Fruit fly (Drosophila melanogaster): ENCODE data around the gene betaTub85D.

Gene betaTub85D

dm6 chr3R:9422338-9422737 is 12.3 kb upstream of the betaTub85D start:
- TF ChIP-seq tup (GFP tag; optimal IDR thresholded peaks at IDR 0.05) (no peak), hkb (optimal IDR thresholded peaks at IDR 0.05) (no peak), hkb (GFP tag; IDR thresholded peaks at IDR 0.05) (no peak), psq (GFP tag; optimal IDR thresholded peaks at IDR 0.05) (no peak), D19B (GFP tag; optimal IDR thresholded peaks at IDR 0.05) (no peak), pb (GFP tag; optimal IDR thresholded peaks at IDR 0.05) (no peak), Pdp1 (GFP tag; optimal IDR thresholded peaks at IDR 0.05) (peak in 1 of 2 experiments; percentile 64), CG4730 (GFP tag; IDR thresholded peaks at IDR 0.05) (no peak)

dm6 chr3R:9420439-9421234 is 10.6 kb upstream of the betaTub85D start:
- 0 out of 3 replicates have a peak, but pooled peaks have one; percentile 23 for TF ChIP-seq CG2199 (GFP tag; IDR thresholded peaks at IDR 0.05)
- no peak for TF ChIP-seq Deaf1 (tag; optimal IDR thresholded peaks at IDR 0.05)
- no peak for TF ChIP-seq ash1 (GFP tag; optimal IDR thresholded peaks at IDR 0.05)
- no peak for TF ChIP-seq CG6791 (GFP tag; IDR thresholded peaks at IDR 0.05; ENCODE audit: partially characterized antibody)
- TF ChIP-seq org-1 (GFP tag; optimal IDR thresholded peaks at IDR 0.05): no peak
- TF ChIP-seq CG7556 (GFP tag; optimal IDR thresholded peaks at IDR 0.05): no peak
- TF ChIP-seq CG4360 (GFP tag; IDR thresholded peaks at IDR 0.05): no peak
- TF ChIP-seq CG12071 (GFP tag; optimal IDR thresholded peaks at IDR 0.05): no peak
- TF ChIP-seq dpn (GFP tag; optimal IDR thresholded peaks at IDR 0.05): peak; percentile 6 to 22
- no peak for TF ChIP-seq CG18262 (tag; optimal IDR thresholded peaks at IDR 0.05)
- TF ChIP-seq da (GFP tag; optimal IDR thresholded peaks at IDR 0.05): no peak
- no peak for TF ChIP-seq emc (GFP tag; optimal IDR thresholded peaks at IDR 0.05)
- no peak for TF ChIP-seq oc (tag; optimal IDR thresholded peaks at IDR 0.05)
- no peak for TF ChIP-seq Sin3A (optimal IDR thresholded peaks at IDR 0.05)
- no peak for TF ChIP-seq Jarid2 (GFP tag; optimal IDR thresholded peaks at IDR 0.05)
- no peak for TF ChIP-seq CG11560 (tag; IDR thresholded peaks at IDR 0.05)
- TF ChIP-seq nerfin-2 (GFP tag; IDR thresholded peaks at IDR 0.05; ENCODE audit: partially characterized antibody): no peak
- TF ChIP-seq Mad (GFP tag; optimal IDR thresholded peaks at IDR 0.05): no peak
- TF ChIP-seq CG11723 (GFP tag; optimal IDR thresholded peaks at IDR 0.05): no peak
- TF ChIP-seq Dbx (GFP tag; IDR thresholded peaks at IDR 0.05): 0 out of 3 replicates have a peak, but pooled peaks have one; percentile 5
- TF ChIP-seq ase (GFP tag; IDR thresholded peaks at IDR 0.05): no peak
- TF ChIP-seq sd (tag; optimal IDR thresholded peaks at IDR 0.05): no peak
- no peak for TF ChIP-seq p53 (GFP tag; optimal IDR thresholded peaks at IDR 0.05)
- peak; percentile 8; the same call in 1 of the 2 replicates for TF ChIP-seq slbo (GFP tag; IDR thresholded peaks at IDR 0.05)
- peak; percentile 49 for TF ChIP-seq dmrt99B (tag; optimal IDR thresholded peaks at IDR 0.05)
- no peak for TF ChIP-seq Sry-δ (GFP tag; optimal IDR thresholded peaks at IDR 0.05)
- TF ChIP-seq pzg (GFP tag; optimal IDR thresholded peaks at IDR 0.05): no peak
- TF ChIP-seq kay (GFP tag; optimal IDR thresholded peaks at IDR 0.05): no peak
- TF ChIP-seq Hmx (GFP tag; optimal IDR thresholded peaks at IDR 0.05): no peak
- no peak for TF ChIP-seq aop (GFP tag; IDR thresholded peaks at IDR 0.05)
- no peak for TF ChIP-seq CG12219 (GFP tag; optimal IDR thresholded peaks at IDR 0.05)
- TF ChIP-seq sug (tag; optimal IDR thresholded peaks at IDR 0.05): no peak
- no peak for TF ChIP-seq CG10462 (GFP tag; optimal IDR thresholded peaks at IDR 0.05)
- TF ChIP-seq jigr1 (GFP tag; IDR thresholded peaks at IDR 0.05): 0 out of 3 replicates have a peak, but pooled peaks have one; percentile 31
- no peak for TF ChIP-seq Nf-YA (GFP tag; IDR thresholded peaks at IDR 0.05)
- no peak for TF ChIP-seq CG8478 (optimal IDR thresholded peaks at IDR 0.05)
- no peak for TF ChIP-seq CG15073 (GFP tag; optimal IDR thresholded peaks at IDR 0.05)
- no peak for TF ChIP-seq bbx (GFP tag; IDR thresholded peaks at IDR 0.05; ENCODE audit: partially characterized antibody)
- no peak for TF ChIP-seq Aef1 (GFP tag; IDR thresholded peaks at IDR 0.05)
- no peak for TF ChIP-seq CG11085 (GFP tag; IDR thresholded peaks at IDR 0.05)
- TF ChIP-seq fd96Cb (tag; optimal IDR thresholded peaks at IDR 0.05): peak; percentile 14
- TF ChIP-seq CG12391 (tag; optimal IDR thresholded peaks at IDR 0.05): no peak

Data from whole organism, embryonic.